Fruit fly (Drosophila melanogaster): ENCODE data around the gene gpp.

DNA sequence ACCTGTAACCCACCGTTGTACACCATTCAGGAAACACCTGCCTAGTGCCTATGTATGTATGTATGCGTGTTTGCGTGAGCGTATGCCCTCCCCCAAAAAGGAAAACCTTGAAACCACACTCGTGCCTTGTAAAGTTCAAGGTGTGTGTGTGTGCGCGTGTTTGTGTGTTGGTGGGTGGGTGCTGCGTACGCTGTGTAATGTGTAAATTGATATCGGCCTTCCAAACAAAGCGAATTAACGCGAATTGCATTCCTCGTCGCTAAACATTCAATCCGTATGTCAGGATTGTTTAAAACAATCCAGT, 23.2 kb upstream of the gpp start:
- TF ChIP-seq CG8478 (optimal IDR thresholded peaks at IDR 0.05) (no peak), CTCF (optimal IDR thresholded peaks at IDR 0.05) (no peak)
